Worm (Caenorhabditis elegans) whole organism, L4 larva: ENCODE results near the gene grl-25.

Experiments
- Y105C5A.15 ChIP-seq: fragments of 200-800 bp; sonication (Bioruptor generic); IDR thresholded peaks from 2 replicates; pipeline ENCODE4 v1.3.6; 2022; ENCODE audit warnings: missing genetic modification characterization, missing compliant biosample characterization
- ZK337.2 ChIP-seq: fragments of 200-800 bp; sonication (Bioruptor generic); IDR thresholded peaks from 2 replicates; pipeline ENCODE4 v1.3.6; 2022; ENCODE audit warnings: missing genetic modification reagents, missing genetic modification characterization, missing compliant biosample characterization
- daf-12 ChIP-seq: fragments of 150-350 bp; optimal IDR thresholded peaks from 2 replicates; lab custom pipeline; 2014; ENCODE audit warnings: missing biosample characterization, missing genetic modification reagents, missing genetic modification characterization
- daf-8 ChIP-seq: fragments of 200-800 bp; sonication (Bioruptor generic); IDR thresholded peaks from 2 replicates; pipeline ENCODE4 v1.3.6; 2022; ENCODE audit warnings: missing genetic modification characterization, missing compliant biosample characterization
- egl-27 ChIP-seq: sonication (generic microtip); optimal IDR thresholded peaks from 3 replicates; lab custom pipeline; 2017; ENCODE audit warnings: missing biosample characterization, missing genetic modification reagents, missing genetic modification characterization
- fos-1 ChIP-seq: fragments of 150-350 bp; optimal IDR thresholded peaks from 2 replicates; lab custom pipeline; 2014; ENCODE audit warnings: missing biosample characterization, missing genetic modification characterization
- mdl-1 ChIP-seq, 2 experiments: fragments of 150-350 bp in 1 of 2; sonication (generic microtip) in 1 of 2; optimal IDR thresholded peaks; 2 replicates each; lab custom pipeline; 2014 to 2017; ENCODE audit warnings: missing biosample characterization in 2 of 2, missing genetic modification characterization in 2 of 2
- nhr-77 ChIP-seq: fragments of 150-350 bp; optimal IDR thresholded peaks from 2 replicates; lab custom pipeline; 2014; ENCODE audit warnings: missing biosample characterization, missing genetic modification characterization
- snpc-4 ChIP-seq: fragments of 150-350 bp; optimal IDR thresholded peaks from 2 replicates; lab custom pipeline; 2014; ENCODE audit warnings: missing biosample characterization, missing genetic modification characterization
- unc-39 ChIP-seq: sonication (generic microtip); optimal IDR thresholded peaks from 2 replicates; lab custom pipeline; 2017; ENCODE audit warnings: missing biosample characterization, missing genetic modification characterization
- unc-62 ChIP-seq, 3 experiments: fragments of 150-350 bp in 1 of 3; sonication (generic microtip); optimal IDR thresholded peaks in 2 of 3; peaks in 1 of 3; 1 replicate in 1 of 3; 2 replicates in 2 of 3; lab custom pipeline; 2014 to 2017; ENCODE audit warnings: missing biosample characterization in 3 of 3, missing genetic modification characterization in 3 of 3, missing genetic modification reagents in 3 of 3, missing genotype in 1 of 3
- ztf-11 ChIP-seq: fragments of 150-350 bp; optimal IDR thresholded peaks from 2 replicates; lab custom pipeline; 2014; ENCODE audit warnings: missing biosample characterization, missing genetic modification characterization

ce11 chrIII:8919784-8920183, 42.3 kb upstream of the grl-25 start, which contains the start of gene ZK637.15:
- TF ChIP-seq Y105C5A.15 (GFP tag; lab: Robert Waterston, UW) (no peak), snpc-4 (tag; lab: Kevin White, UChicago) (no peak), ztf-11 (tag; lab: Kevin White, UChicago) (no peak), daf-8 (GFP tag; lab: Robert Waterston, UW) (no peak), unc-39 (tag; lab: Kevin White, UChicago) (no peak), daf-12 (tag; lab: Kevin White, UChicago) (no peak), mdl-1 (tag; optimal IDR thresholded peaks at IDR 0.05; lab: Kevin White, UChicago) (no peak), ZK337.2 (GFP tag; lab: Robert Waterston, UW) (no peak), unc-62 (GFP tag; optimal IDR thresholded peaks at IDR 0.05 in 1 of 2; lab: Kevin White, UChicago) (no peak), unc-62 (tag; optimal IDR thresholded peaks at IDR 0.05; lab: Kevin White, UChicago) (no peak), fos-1 (tag; lab: Kevin White, UChicago) (no peak), egl-27 (tag; lab: Kevin White, UChicago) (no peak), nhr-77 (no peak)
